Fruit fly (Drosophila melanogaster): Measurements from ENCODE around the gene Cap-D3.

DNA sequence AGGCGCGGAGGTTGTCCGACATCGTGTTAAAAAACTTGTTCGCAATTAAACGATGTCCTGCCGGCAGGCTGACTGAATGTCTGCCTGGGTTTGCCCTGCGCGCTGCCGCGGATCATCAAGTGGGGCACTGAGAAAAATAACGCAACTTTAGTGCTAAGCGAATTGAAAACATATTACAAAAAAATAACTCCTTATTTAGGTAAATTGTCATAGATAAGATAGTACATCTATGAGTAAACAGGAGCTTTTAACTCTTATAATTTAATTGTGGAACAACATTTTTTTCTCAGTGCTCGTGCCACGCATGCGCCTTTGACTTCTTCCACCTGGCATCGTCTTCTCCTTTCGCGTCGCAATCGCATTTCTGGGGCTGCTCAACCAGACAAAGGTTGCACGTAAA is 45.7 kb upstream of the Cap-D3 start:
- TF ChIP-seq pan (optimal IDR thresholded peaks at IDR 0.05) (no peak), usp (GFP tag; optimal IDR thresholded peaks at IDR 0.05) (no peak), CG8478 (optimal IDR thresholded peaks at IDR 0.05) (no peak), Dll (optimal IDR thresholded peaks at IDR 0.05) (no peak), EcR (GFP tag; optimal IDR thresholded peaks at IDR 0.05) (no peak)

All from whole organism.